Fruit fly (Drosophila melanogaster) whole organism, embryonic: Measurements from ENCODE around the gene scramb2.
A peak's percentile ranks its signal among the peaks of the same experiment; 100 is the strongest.

Experiments used
- ATbp ChIP-seq: fragments of 200-800 bp; sonication (Bioruptor generic); optimal IDR thresholded peaks from 2 replicates; lab custom pipeline; 2017; ENCODE audit warnings: missing biosample characterization, mild to moderate bottlenecking, missing genetic modification characterization, missing genetic modification reagents
- CG10543 ChIP-seq: fragments of 200-800 bp; sonication (Bioruptor generic); optimal IDR thresholded peaks from 3 replicates; lab custom pipeline; 2017; ENCODE audit warnings: missing biosample characterization, mild to moderate bottlenecking, missing genetic modification characterization, moderate library complexity
- CG11723 ChIP-seq: fragments of 200-800 bp; sonication (Bioruptor generic); optimal IDR thresholded peaks from 2 replicates; lab custom pipeline; 2017; ENCODE audit warnings: missing biosample characterization, mild to moderate bottlenecking, missing genetic modification characterization
- CG12391 ChIP-seq: fragments of 200-800 bp; sonication (Bioruptor generic); optimal IDR thresholded peaks from 3 replicates; lab custom pipeline; 2018; ENCODE audit warnings: missing biosample characterization, mild to moderate bottlenecking, missing genetic modification characterization, moderate library complexity
- CG12769 ChIP-seq: fragments of 200-800 bp; sonication (Bioruptor generic); optimal IDR thresholded peaks from 2 replicates; lab custom pipeline; 2019; ENCODE audit warnings: missing biosample characterization, mild to moderate bottlenecking, missing genetic modification characterization, moderate library complexity
- CG14860 ChIP-seq: fragments of 200-800 bp; sonication (Bioruptor generic); IDR thresholded peaks from 3 replicates; pipeline ENCODE4 v1.3.6; 2022; ENCODE audit warnings: missing biosample characterization, missing genetic modification characterization; ENCODE audit not compliant: partially characterized antibody
- CG15269 ChIP-seq: fragments of 200-800 bp; sonication (Bioruptor generic); optimal IDR thresholded peaks from 2 replicates; lab custom pipeline; 2018; ENCODE audit warnings: missing biosample characterization, mild to moderate bottlenecking, missing genetic modification characterization, moderate library complexity
- CG16863 ChIP-seq: fragments of 200-800 bp; sonication (Bioruptor generic); optimal IDR thresholded peaks from 3 replicates; lab custom pipeline; 2016; ENCODE audit warnings: missing biosample characterization, missing genetic modification characterization
- CG18599 ChIP-seq: fragments of 200-800 bp; sonication (Bioruptor generic); optimal IDR thresholded peaks from 3 replicates; lab custom pipeline; 2017; ENCODE audit warnings: missing biosample characterization, missing genetic modification characterization, mild to moderate bottlenecking, moderate library complexity, missing genetic modification reagents
- CG2199 ChIP-seq: fragments of 200-800 bp; sonication (Bioruptor generic); IDR thresholded peaks from 3 replicates; pipeline ENCODE4 v1.3.6; 2022; ENCODE audit warnings: missing biosample characterization, missing genetic modification characterization
- CG31365 ChIP-seq: fragments of 200-800 bp; sonication (Bioruptor generic); optimal IDR thresholded peaks from 2 replicates; lab custom pipeline; 2018; ENCODE audit warnings: missing biosample characterization, mild to moderate bottlenecking, missing genetic modification characterization
- CG33213 ChIP-seq: fragments of 200-800 bp; sonication (Bioruptor generic); optimal IDR thresholded peaks from 3 replicates; lab custom pipeline; 2016; ENCODE audit warnings: missing biosample characterization, missing genetic modification characterization
- CG34376 ChIP-seq: fragments of 200-800 bp; sonication (Bioruptor generic); optimal IDR thresholded peaks from 2 replicates; lab custom pipeline; 2018; ENCODE audit warnings: missing biosample characterization, mild to moderate bottlenecking, missing genetic modification characterization
- CG4820 ChIP-seq: fragments of 200-800 bp; sonication (Bioruptor generic); optimal IDR thresholded peaks from 3 replicates; lab custom pipeline; 2016; ENCODE audit warnings: missing biosample characterization, missing genetic modification characterization
- CG6654 ChIP-seq: fragments of 200-800 bp; sonication (Bioruptor generic); optimal IDR thresholded peaks from 2 replicates; lab custom pipeline; 2017; ENCODE audit warnings: missing biosample characterization, mild to moderate bottlenecking, missing genetic modification characterization
- CG6791 ChIP-seq: fragments of 200-800 bp; sonication (Bioruptor generic); IDR thresholded peaks from 3 replicates; pipeline ENCODE4 v1.3.6; 2022; ENCODE audit warnings: missing biosample characterization, missing genetic modification characterization; ENCODE audit not compliant: partially characterized antibody
- CTCF ChIP-seq: fragments of 200-800 bp; sonication (Bioruptor generic); optimal IDR thresholded peaks from 2 replicates; lab custom pipeline; 2017; ENCODE audit warnings: missing biosample characterization, mild to moderate bottlenecking, missing genetic modification characterization, moderate library complexity
- CrebB ChIP-seq: fragments of 200-800 bp; sonication (Bioruptor generic); optimal IDR thresholded peaks from 3 replicates; lab custom pipeline; 2018; ENCODE audit warnings: missing biosample characterization, mild to moderate bottlenecking, missing genetic modification characterization
- D ChIP-seq, 2 experiments: fragments of 200-800 bp in 1 of 2; fragments of >200 bp in 1 of 2; sonication (Bioruptor generic) in 1 of 2; optimal IDR thresholded peaks; 2 replicates in 1 of 2; 3 replicates in 1 of 2; lab custom pipeline; 2017; ENCODE audit warnings: mild to moderate bottlenecking in 1 of 2, missing biosample characterization in 1 of 2, missing genetic modification characterization in 1 of 2, missing genetic modification reagents in 1 of 2
- Lim3 ChIP-seq: fragments of 200-800 bp; sonication (Bioruptor generic); IDR thresholded peaks from 2 replicates; pipeline ENCODE4 v1.3.6; 2022; ENCODE audit warnings: missing biosample characterization, missing genetic modification characterization
- MESR4 ChIP-seq: fragments of 200-800 bp; sonication (Bioruptor generic); optimal IDR thresholded peaks from 2 replicates; lab custom pipeline; 2018; ENCODE audit warnings: missing biosample characterization, mild to moderate bottlenecking, missing genetic modification characterization, moderate library complexity
- Oli ChIP-seq: fragments of 200-800 bp; sonication (Bioruptor generic); optimal IDR thresholded peaks from 2 replicates; lab custom pipeline; 2018; ENCODE audit warnings: missing biosample characterization, mild to moderate bottlenecking, missing genetic modification characterization, moderate library complexity
- PHDP ChIP-seq: fragments of 200-800 bp; sonication (Bioruptor generic); optimal IDR thresholded peaks from 3 replicates; lab custom pipeline; 2018; ENCODE audit warnings: missing biosample characterization, mild to moderate bottlenecking, missing genetic modification characterization, moderate library complexity
- Scr ChIP-seq: fragments of 200-800 bp; sonication (Bioruptor generic); IDR thresholded peaks from 2 replicates; pipeline ENCODE4 v1.3.6; 2022; ENCODE audit warnings: missing biosample characterization, missing genetic modification characterization; ENCODE audit not compliant: partially characterized antibody
- Vsx1 ChIP-seq: fragments of 200-800 bp; sonication (Bioruptor generic); optimal IDR thresholded peaks from 2 replicates; lab custom pipeline; 2017; ENCODE audit warnings: missing biosample characterization, mild to moderate bottlenecking, missing genetic modification characterization, missing genetic modification reagents
- abd-A ChIP-seq: fragments of 200-800 bp; sonication (Bioruptor generic); optimal IDR thresholded peaks from 3 replicates; lab custom pipeline; 2019; ENCODE audit warnings: missing biosample characterization, mild to moderate bottlenecking, missing genetic modification characterization, moderate library complexity
- ac ChIP-seq: fragments of 200-800 bp; sonication (Bioruptor generic); optimal IDR thresholded peaks from 3 replicates; lab custom pipeline; 2017; ENCODE audit warnings: missing biosample characterization, mild to moderate bottlenecking, missing genetic modification characterization
- bbx ChIP-seq: fragments of 200-800 bp; sonication (Bioruptor generic); IDR thresholded peaks from 2 replicates; pipeline ENCODE4 v1.3.6; 2022; ENCODE audit warnings: missing biosample characterization, missing genetic modification characterization; ENCODE audit not compliant: partially characterized antibody
- chinmo ChIP-seq: fragments of 200-800 bp; sonication (Bioruptor generic); IDR thresholded peaks from 4 replicates; pipeline ENCODE4 v1.3.6; 2022; ENCODE audit warnings: missing biosample characterization, missing genetic modification characterization; ENCODE audit not compliant: partially characterized antibody
- crol ChIP-seq: fragments of 200-800 bp; sonication (Bioruptor generic); IDR thresholded peaks from 2 replicates; pipeline ENCODE4 v1.3.6; 2022; ENCODE audit warnings: missing biosample characterization, missing genetic modification characterization
- h ChIP-seq: fragments of >200 bp; optimal IDR thresholded peaks from 2 replicates; lab custom pipeline; 2017
- ind ChIP-seq: fragments of 200-800 bp; sonication (Bioruptor generic); optimal IDR thresholded peaks from 3 replicates; lab custom pipeline; 2016; ENCODE audit warnings: missing biosample characterization, missing genetic modification characterization
- kni ChIP-seq: fragments of 200-800 bp; sonication (Bioruptor generic); optimal IDR thresholded peaks from 3 replicates; lab custom pipeline; 2017; ENCODE audit warnings: mild to moderate bottlenecking, missing biosample characterization, missing genetic modification reagents, missing genetic modification characterization
- knrl ChIP-seq: fragments of 200-800 bp; sonication (Bioruptor generic); IDR thresholded peaks from 3 replicates; pipeline ENCODE4 v1.3.6; 2022; ENCODE audit warnings: missing biosample characterization, missing genetic modification characterization; ENCODE audit not compliant: partially characterized antibody
- lab ChIP-seq: fragments of 200-800 bp; sonication (Bioruptor generic); optimal IDR thresholded peaks from 3 replicates; lab custom pipeline; 2017; ENCODE audit warnings: missing biosample characterization, missing genetic modification characterization, mild to moderate bottlenecking, moderate library complexity, missing genetic modification reagents
- mirr ChIP-seq: fragments of 200-800 bp; sonication (Bioruptor generic); optimal IDR thresholded peaks from 3 replicates; lab custom pipeline; 2018; ENCODE audit warnings: missing biosample characterization, mild to moderate bottlenecking, missing genetic modification characterization
- nom ChIP-seq: fragments of 200-800 bp; sonication (Bioruptor generic); optimal IDR thresholded peaks from 2 replicates; lab custom pipeline; 2017; ENCODE audit warnings: missing biosample characterization, missing genetic modification characterization, mild to moderate bottlenecking, moderate library complexity, missing genetic modification reagents
- repo ChIP-seq: fragments of 200-800 bp; sonication (Bioruptor generic); optimal IDR thresholded peaks from 2 replicates; lab custom pipeline; 2016; ENCODE audit warnings: missing biosample characterization, missing genetic modification characterization
- ro ChIP-seq: fragments of 200-800 bp; sonication (Bioruptor generic); IDR thresholded peaks from 2 replicates; pipeline ENCODE4 v1.3.6; 2022; ENCODE audit warnings: missing biosample characterization, missing genetic modification characterization
- sd ChIP-seq: fragments of 200-800 bp; sonication (Bioruptor generic); optimal IDR thresholded peaks from 3 replicates; lab custom pipeline; 2018; ENCODE audit warnings: missing biosample characterization, mild to moderate bottlenecking, missing genetic modification characterization, moderate library complexity
- so ChIP-seq: fragments of 200-800 bp; sonication (Bioruptor generic); IDR thresholded peaks from 3 replicates; pipeline ENCODE4 v1.3.6; 2022; ENCODE audit warnings: missing biosample characterization, missing genetic modification characterization
- sug ChIP-seq: fragments of 200-800 bp; optimal IDR thresholded peaks from 2 replicates; lab custom pipeline; 2019; ENCODE audit warnings: missing biosample characterization, mild to moderate bottlenecking, missing genetic modification characterization, moderate library complexity
- tgo ChIP-seq: fragments of 200-800 bp; sonication (Bioruptor generic); IDR thresholded peaks from 3 replicates; pipeline ENCODE4 v1.3.6; 2022; ENCODE audit warnings: missing biosample characterization, missing genetic modification characterization
- tx ChIP-seq: fragments of 200-800 bp; sonication (Bioruptor generic); optimal IDR thresholded peaks from 2 replicates; lab custom pipeline; 2016; ENCODE audit warnings: missing biosample characterization, missing genetic modification characterization
- vfl ChIP-seq: fragments of 200-800 bp; sonication (Bioruptor generic); optimal IDR thresholded peaks from 2 replicates; lab custom pipeline; 2016; ENCODE audit warnings: missing biosample characterization, missing genetic modification characterization
- wek ChIP-seq: fragments of 200-800 bp; sonication (Bioruptor generic); optimal IDR thresholded peaks from 3 replicates; lab custom pipeline; 2018; ENCODE audit warnings: missing biosample characterization, mild to moderate bottlenecking, missing genetic modification characterization, moderate library complexity
- z ChIP-seq: fragments of 200-800 bp; sonication (Bioruptor generic); IDR thresholded peaks from 3 replicates; pipeline ENCODE4 v1.3.6; 2022; ENCODE audit warnings: missing biosample characterization, missing genetic modification characterization

scramb2 gene

DNA sequence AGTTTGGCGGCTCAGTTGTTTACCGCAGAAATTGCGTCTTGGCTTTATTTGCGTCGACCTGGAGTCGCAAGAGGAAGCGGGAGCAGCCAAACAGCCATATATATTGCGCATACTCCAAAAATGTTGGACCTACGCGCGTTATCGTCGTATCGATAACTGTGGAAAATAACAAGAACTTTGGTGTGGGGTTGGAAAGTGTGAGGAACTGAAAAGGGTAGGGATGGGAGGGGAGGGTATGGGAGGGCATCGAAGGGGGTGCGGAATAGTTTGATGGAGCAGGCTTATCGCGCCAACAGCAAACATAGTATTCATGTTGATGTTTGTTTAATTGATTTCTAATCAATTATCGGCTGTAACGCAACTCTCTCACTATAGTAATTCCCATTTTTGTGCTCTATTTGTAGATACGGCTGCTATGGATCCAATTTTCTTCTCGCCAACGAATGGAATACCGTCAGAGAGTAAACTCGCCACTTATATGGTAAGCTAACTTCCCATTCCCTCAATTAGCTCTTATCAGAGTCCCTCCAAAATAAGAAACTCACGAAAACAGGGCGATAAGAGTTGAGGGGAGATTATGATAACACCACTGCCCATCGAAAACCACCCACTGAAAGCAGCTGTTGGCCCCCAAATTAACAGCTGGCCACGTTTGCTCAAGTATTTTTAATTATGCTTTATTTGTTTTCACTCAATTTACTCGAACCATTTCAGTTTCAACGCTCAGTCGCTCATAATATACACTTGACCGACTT is 36.9 kb upstream of the scramb2 start (continued):
- TF ChIP-seq z (peak; percentile 80), CG18599 (peak; percentile 86), tgo (no peak), MESR4 (GFP tag; lab: Kevin White, UChicago) (no peak), PHDP (no peak), CG31365 (tag; lab: Kevin White, UChicago) (peak; percentile 67), CG16863 (peak; percentile 58), CG15269 (no peak), vfl (GFP tag; lab: Kevin White, UChicago) (no peak), ATbp (peak; percentile 75), CG33213 (GFP tag; lab: Kevin White, UChicago) (no peak), CTCF (GFP tag; lab: Kevin White, UChicago) (no peak), ind (no peak), knrl (no peak), so (GFP tag; lab: Robert Waterston, UW) (no peak), Scr (GFP tag; lab: Robert Waterston, UW) (no peak), CG4820 (GFP tag; lab: Kevin White, UChicago) (peak; percentile 59), ro (no peak), CG6791 (GFP tag; lab: Robert Waterston, UW) (peak; percentile 67; the same call in 1 of the 3 replicates), lab (GFP tag; lab: Kevin White, UChicago) (peak; percentile 95), D (optimal IDR thresholded peaks at IDR 0.05; lab: Kevin White, UChicago) (no peak), D (GFP tag; optimal IDR thresholded peaks at IDR 0.05; lab: Kevin White, UChicago) (peak; percentile 76), Lim3 (GFP tag; lab: Robert Waterston, UW) (peak; percentile 43; the same call in 1 of the 2 replicates), tx (GFP tag; lab: Kevin White, UChicago) (no peak)

DNA sequence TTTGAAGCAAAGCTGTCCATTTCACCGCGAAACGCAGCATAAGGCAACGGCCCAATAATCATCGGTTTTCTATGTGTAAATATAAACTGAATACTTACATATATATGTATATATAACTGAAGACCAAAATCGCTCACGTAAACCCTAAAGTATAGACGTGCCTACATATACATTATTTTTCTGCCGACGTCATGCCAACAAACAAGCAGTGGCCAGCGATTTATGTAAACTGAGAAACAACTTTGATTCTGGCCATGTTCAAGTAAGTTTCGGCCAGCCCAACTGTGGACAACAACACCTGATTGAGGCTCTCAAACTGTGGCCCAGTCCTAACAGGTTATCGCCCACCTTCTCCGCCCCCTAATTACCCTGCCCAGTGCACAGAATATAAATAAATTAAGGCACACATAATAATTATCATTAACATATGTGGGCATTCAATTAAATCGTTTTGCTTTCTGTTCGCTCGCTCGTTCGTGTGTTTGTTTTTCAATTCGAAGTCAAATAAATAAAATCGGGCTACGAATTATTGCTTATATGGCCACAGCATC is 35.4 kb upstream of the scramb2 start:
- TF ChIP-seq chinmo (GFP tag; lab: Robert Waterston, UW) (peak; percentile 86), crol (GFP tag; lab: Robert Waterston, UW) (0 out of 2 replicates have a peak, but pooled peaks have one; percentile 28), h (lab: Kevin White, UChicago) (no peak), CrebB (peak; percentile 8), Scr (GFP tag; lab: Robert Waterston, UW) (no peak), CG12391 (tag; lab: Kevin White, UChicago) (no peak), nom (GFP tag; lab: Kevin White, UChicago) (no peak), Oli (tag; lab: Kevin White, UChicago) (no peak), CG12769 (tag; lab: Kevin White, UChicago) (peak; percentile 20), repo (no peak), bbx (GFP tag; lab: Robert Waterston, UW) (0 out of 2 replicates have a peak, but pooled peaks have one; percentile 9), abd-A (tag; lab: Kevin White, UChicago) (peak; percentile 78), sug (tag; lab: Kevin White, UChicago) (peak; percentile 38), ATbp (no peak), sd (tag; lab: Kevin White, UChicago) (peak; percentile 4), CG10543 (GFP tag; lab: Kevin White, UChicago) (peak; percentile 38), CG11723 (no peak), PHDP (peak; percentile 7), kni (GFP tag; lab: Kevin White, UChicago) (peak; percentile 27), CG6654 (GFP tag; lab: Kevin White, UChicago) (peak; percentile 96), CG14860 (no peak), mirr (GFP tag; lab: Kevin White, UChicago) (peak; percentile 65), wek (GFP tag; lab: Kevin White, UChicago) (no peak), CG34376 (GFP tag; lab: Kevin White, UChicago) (peak; percentile 25), ac (GFP tag; lab: Kevin White, UChicago) (no peak), Vsx1 (peak; percentile 42), CG2199 (0 out of 3 replicates have a peak, but pooled peaks have one; percentile 58)
